Fruit fly (Drosophila melanogaster) whole organism, adult: ENCODE measurements around the gene Nek2.

Source experiments
- CG14711 ChIP-seq: fragments of 200-800 bp; sonication (Bioruptor generic); optimal IDR thresholded peaks from 2 replicates; lab custom pipeline; 2018; ENCODE audit warnings: missing biosample characterization, mild to moderate bottlenecking, missing genetic modification characterization, moderate library complexity
- kay ChIP-seq: fragments of 200-800 bp; sonication (Bioruptor generic); peaks from one replicate; lab custom pipeline; 2016; ENCODE audit warnings: missing biosample characterization, missing genetic modification characterization, borderline replicate concordance
- pad ChIP-seq: fragments of 200-800 bp; sonication (Bioruptor generic); optimal IDR thresholded peaks from 3 replicates; lab custom pipeline; 2017; ENCODE audit warnings: missing biosample characterization, missing genetic modification characterization, mild to moderate bottlenecking, moderate library complexity, missing genetic modification reagents

dm6 chrX:7883926-7884325 lies 7.5 kb downstream of the Nek2 start, which contains the start of gene Ir7f:
- TF ChIP-seq CG14711, result no peak
- no peak for TF ChIP-seq kay (GFP tag; lab: Kevin White, UChicago)
- no peak for TF ChIP-seq pad (GFP tag; lab: Kevin White, UChicago)
